Worm (Caenorhabditis elegans): ENCODE results near the gene fbxa-22.

fbxa-22 gene

DNA sequence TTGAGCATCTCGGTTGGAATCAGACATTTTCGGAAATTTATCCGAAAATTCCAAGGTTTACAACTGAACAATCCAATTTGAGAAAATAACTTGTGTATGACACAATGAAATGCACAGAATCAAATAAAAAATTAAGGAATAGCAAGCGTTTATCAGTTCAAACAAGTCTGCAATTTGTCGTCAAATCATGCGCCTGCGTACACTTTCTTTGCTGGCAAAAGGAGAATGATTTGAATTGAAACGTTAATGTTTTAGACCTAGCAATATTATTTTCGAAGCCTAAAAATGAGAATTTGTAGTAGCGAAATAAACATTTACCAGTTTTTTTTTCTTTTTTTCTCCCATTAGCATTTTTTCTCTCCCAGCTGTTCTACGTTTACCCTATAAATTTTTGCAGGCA is 11.8 kb downstream of the fbxa-22 start, which contains the start of the genes fbxa-67 and fbxa-11:
TSS of gene fbxa-67 (minus strand) at position 199 of the 400 bp plus-strand sequence.
TSS of gene fbxa-11 (plus strand) at position 398 of the 400 bp plus-strand sequence.
- TF ChIP-seq ces-1 (GFP tag; optimal IDR thresholded peaks at IDR 0.05), result peak; percentile 11
- no peak for TF ChIP-seq zip-8 (tag; optimal IDR thresholded peaks at IDR 0.05)

DNA sequence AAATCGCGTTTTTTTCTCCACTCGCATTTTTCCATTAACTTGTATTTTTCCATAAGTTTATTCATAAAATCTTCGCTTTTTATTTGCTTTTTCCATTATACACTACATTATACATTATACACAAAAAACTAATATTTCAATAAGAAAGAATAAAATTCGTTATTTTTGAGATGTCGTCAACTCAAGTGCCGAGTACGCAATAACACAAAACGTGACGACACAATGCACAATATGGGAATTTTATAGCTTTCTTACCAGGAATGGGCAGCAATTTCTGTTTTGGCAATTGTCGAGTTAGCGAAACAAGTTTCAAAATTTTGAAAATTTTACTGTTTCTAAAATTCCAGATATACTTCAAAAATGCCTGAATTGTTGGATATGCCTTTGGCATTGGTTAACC is 13.5 kb downstream of the fbxa-22 start, which contains the start of gene fbxa-10:
TSS of gene fbxa-10 (plus strand) at position 207 of the 400 bp plus-strand sequence.
- peak; percentile 68 for TF ChIP-seq unc-120 (tag; optimal IDR thresholded peaks at IDR 0.05; ENCODE audit: poor library complexity, severe bottlenecking)
- peak; percentile 52 for TF ChIP-seq ces-1 (GFP tag; optimal IDR thresholded peaks at IDR 0.05)
- TF ChIP-seq bed-3 (GFP tag; optimal IDR thresholded peaks at IDR 0.05), result no peak
- TF ChIP-seq drap-1 (GFP tag; optimal IDR thresholded peaks at IDR 0.05), result no peak

DNA sequence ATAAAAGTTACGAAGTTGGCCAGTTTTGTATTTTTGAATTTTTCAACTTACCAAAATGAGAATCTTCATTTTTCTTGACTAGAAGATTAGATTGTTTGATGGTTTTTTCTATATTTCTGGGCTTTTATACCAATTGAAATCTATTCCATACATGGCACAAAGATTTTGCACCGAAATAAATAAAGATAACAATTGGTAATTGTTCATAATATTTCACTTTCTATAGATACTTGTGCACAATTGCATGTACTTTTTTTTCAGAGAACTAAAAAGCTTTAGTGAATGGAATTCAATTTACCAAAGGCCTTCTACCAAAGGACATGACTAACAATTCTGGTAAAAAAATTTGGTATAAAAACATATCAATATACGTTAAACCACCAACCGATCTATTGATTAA is 15.9 kb downstream of the fbxa-22 start, which contains the start of the genes T12B5.15 and T12B5.14:
TSS of gene T12B5.15 (minus strand) at position 101 of the 400 bp plus-strand sequence.
TSS of gene T12B5.14 (plus strand) at position 321 of the 400 bp plus-strand sequence.
- no peak for TF ChIP-seq ceh-39 (tag; optimal IDR thresholded peaks at IDR 0.05)
- no peak for TF ChIP-seq nhr-237 (tag; optimal IDR thresholded peaks at IDR 0.05)
- no peak for TF ChIP-seq sptf-1 (tag; optimal IDR thresholded peaks at IDR 0.05)
- TF ChIP-seq zip-8 (tag; optimal IDR thresholded peaks at IDR 0.05), result no peak
- no peak for TF ChIP-seq flh-1 (GFP tag; optimal IDR thresholded peaks at IDR 0.05)
- no peak for TF ChIP-seq lin-13 (tag; optimal IDR thresholded peaks at IDR 0.05)
- no peak for TF ChIP-seq mls-2 (tag; optimal IDR thresholded peaks at IDR 0.05)

DNA sequence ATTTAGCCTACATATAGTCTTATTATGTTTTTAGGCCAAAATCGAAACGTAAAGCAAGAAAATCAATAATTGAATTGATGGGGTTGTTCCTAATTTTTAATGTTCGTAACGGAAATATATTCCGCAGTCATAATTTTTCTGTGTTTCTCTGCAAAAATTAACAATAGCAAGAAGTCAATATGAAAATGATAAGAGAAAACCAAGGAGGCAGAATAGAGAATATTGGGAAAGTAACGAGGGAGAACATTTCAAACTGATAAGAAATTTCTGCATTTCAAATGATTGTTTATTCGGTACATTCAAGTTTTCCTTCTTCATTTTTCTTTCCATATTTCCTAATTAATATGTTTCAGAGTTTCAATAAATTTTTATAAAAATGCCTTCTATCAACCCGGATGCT is 17.3 kb downstream of the fbxa-22 start, which contains the start of gene fbxa-54:
TSS of gene fbxa-54 (plus strand) at position 354 of the 400 bp plus-strand sequence.
- TF ChIP-seq unc-62 (GFP tag; optimal IDR thresholded peaks at IDR 0.05) (no peak), mep-1 (tag; optimal IDR thresholded peaks at IDR 0.05) (no peak), nhr-12 (tag; optimal IDR thresholded peaks at IDR 0.05) (no peak), M03D4.4 (tag; optimal IDR thresholded peaks at IDR 0.05) (no peak), ces-1 (GFP tag; optimal IDR thresholded peaks at IDR 0.05) (no peak), mab-5 (tag; optimal IDR thresholded peaks at IDR 0.05) (no peak), sem-2 (GFP tag; optimal IDR thresholded peaks at IDR 0.05) (no peak), drap-1 (GFP tag; optimal IDR thresholded peaks at IDR 0.05) (no peak), lin-13 (tag; optimal IDR thresholded peaks at IDR 0.05) (no peak), ceh-83 (GFP tag; optimal IDR thresholded peaks at IDR 0.05) (no peak), sptf-1 (tag; optimal IDR thresholded peaks at IDR 0.05) (no peak), elt-3 (tag; optimal IDR thresholded peaks at IDR 0.05) (no peak), nhr-28 (tag; optimal IDR thresholded peaks at IDR 0.05) (no peak), tbx-8 (GFP tag; optimal IDR thresholded peaks at IDR 0.05) (no peak), unc-120 (tag; optimal IDR thresholded peaks at IDR 0.05; ENCODE audit: poor library complexity, severe bottlenecking) (no peak), ceh-43 (GFP tag; optimal IDR thresholded peaks at IDR 0.05) (no peak)

DNA sequence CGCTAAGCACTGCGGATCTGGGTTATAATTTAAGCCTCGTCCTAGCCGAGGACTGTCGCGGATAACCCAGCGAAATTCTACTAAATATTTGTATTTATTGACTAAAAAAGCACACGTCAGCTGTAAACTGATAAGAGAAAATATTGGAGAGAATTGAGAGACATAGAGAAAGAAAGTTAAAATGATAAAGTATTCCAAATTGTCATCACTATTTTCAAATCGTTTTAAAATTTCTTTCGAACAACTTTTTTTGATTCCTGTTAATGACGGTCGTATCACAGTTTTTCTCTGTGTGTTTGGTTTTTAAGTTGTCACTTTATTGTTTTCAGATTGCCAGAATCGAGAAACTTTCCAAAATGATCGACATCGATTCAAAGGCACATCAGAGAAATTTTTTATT is 23.3 kb downstream of the fbxa-22 start, which contains the start of gene fbxa-51:
TSS of gene fbxa-51 (plus strand) at position 322 of the 400 bp plus-strand sequence.
- TF ChIP-seq drap-1 (GFP tag; optimal IDR thresholded peaks at IDR 0.05) (no peak), lin-32 (GFP tag; optimal IDR thresholded peaks at IDR 0.05) (no peak), elt-1 (tag; optimal IDR thresholded peaks at IDR 0.05; ENCODE audit: borderline replicate concordance, insufficient read depth) (no peak), nhr-12 (tag; optimal IDR thresholded peaks at IDR 0.05) (no peak), sem-2 (GFP tag; optimal IDR thresholded peaks at IDR 0.05) (no peak), ceh-83 (GFP tag; optimal IDR thresholded peaks at IDR 0.05) (no peak), mls-2 (tag; optimal IDR thresholded peaks at IDR 0.05) (no peak), ztf-11 (tag; optimal IDR thresholded peaks at IDR 0.05) (no peak), bed-3 (GFP tag; optimal IDR thresholded peaks at IDR 0.05) (no peak)

DNA sequence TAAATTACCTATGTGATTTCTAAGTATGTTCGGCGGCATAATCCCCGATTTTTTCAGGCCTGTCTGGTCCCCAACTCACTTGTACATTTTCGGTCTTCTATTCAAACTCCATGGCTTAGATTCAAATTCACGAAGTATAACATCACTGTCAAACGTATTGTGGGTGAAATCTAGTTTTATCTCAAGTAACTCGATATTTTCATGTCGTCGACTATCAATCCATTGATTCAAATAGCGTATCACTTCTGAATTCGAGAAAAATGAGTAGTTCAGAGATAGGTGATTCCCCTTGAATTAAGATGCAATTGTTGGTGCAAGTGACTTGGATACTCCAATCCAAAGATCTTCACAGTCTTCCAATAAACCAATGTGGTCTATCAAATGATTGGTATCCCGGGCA is 26.0 kb downstream of the fbxa-22 start:
- TF ChIP-seq pha-4 (tag; optimal IDR thresholded peaks at IDR 0.05), result no peak
- TF ChIP-seq nhr-76 (tag; optimal IDR thresholded peaks at IDR 0.05), result no peak
- no peak for TF ChIP-seq mab-5 (tag; optimal IDR thresholded peaks at IDR 0.05)
- TF ChIP-seq elt-1 (tag; optimal IDR thresholded peaks at IDR 0.05; ENCODE audit: borderline replicate concordance, insufficient read depth), result no peak
- no peak for TF ChIP-seq blmp-1 (tag; optimal IDR thresholded peaks at IDR 0.05)

Data from whole organism, mixed stage, embryonic.